Fruit fly (Drosophila melanogaster) whole organism, embryonic: Measurements from ENCODE around the gene euc.

Experiments used
- CG11398 ChIP-seq: fragments of 200-800 bp; sonication (Bioruptor generic); optimal IDR thresholded peaks from 2 replicates; lab custom pipeline; 2016; ENCODE audit warnings: missing biosample characterization, missing genetic modification characterization
- CG11504 ChIP-seq: fragments of 200-800 bp; sonication (Bioruptor generic); optimal IDR thresholded peaks from 3 replicates; lab custom pipeline; 2019; ENCODE audit warnings: missing biosample characterization, mild to moderate bottlenecking, missing genetic modification characterization, moderate library complexity
- CG11560 ChIP-seq: fragments of 200-800 bp; sonication (Bioruptor generic); IDR thresholded peaks from 3 replicates; pipeline ENCODE4 v1.3.6; 2022; ENCODE audit warnings: missing biosample characterization, missing genetic modification characterization
- CG12104 ChIP-seq: fragments of 200-800 bp; sonication (Bioruptor generic); optimal IDR thresholded peaks from 3 replicates; lab custom pipeline; 2016; ENCODE audit warnings: missing biosample characterization, missing genetic modification characterization
- CG12155 ChIP-seq: fragments of 200-800 bp; sonication (Bioruptor generic); optimal IDR thresholded peaks from 3 replicates; lab custom pipeline; 2016; ENCODE audit warnings: missing biosample characterization, missing genetic modification characterization
- CG15011 ChIP-seq: fragments of 200-800 bp; sonication (Bioruptor generic); optimal IDR thresholded peaks from 3 replicates; lab custom pipeline; 2018; ENCODE audit warnings: missing biosample characterization, mild to moderate bottlenecking, missing genetic modification characterization
- CG15514 ChIP-seq: fragments of 200-800 bp; sonication (Bioruptor generic); optimal IDR thresholded peaks from 3 replicates; lab custom pipeline; 2017; ENCODE audit warnings: missing biosample characterization, missing genetic modification characterization, mild to moderate bottlenecking, moderate library complexity, missing genetic modification reagents
- CG1647 ChIP-seq: fragments of 200-800 bp; sonication (Bioruptor generic); optimal IDR thresholded peaks from 3 replicates; lab custom pipeline; 2016; ENCODE audit warnings: missing biosample characterization, missing genetic modification characterization
- CG2199 ChIP-seq: fragments of 200-800 bp; sonication (Bioruptor generic); IDR thresholded peaks from 3 replicates; pipeline ENCODE4 v1.3.6; 2022; ENCODE audit warnings: missing biosample characterization, missing genetic modification characterization
- CG2712 ChIP-seq: fragments of 200-800 bp; optimal IDR thresholded peaks from 3 replicates; lab custom pipeline; 2019; ENCODE audit warnings: missing biosample characterization, mild to moderate bottlenecking, missing genetic modification characterization, moderate library complexity
- CG31365 ChIP-seq: fragments of 200-800 bp; sonication (Bioruptor generic); optimal IDR thresholded peaks from 2 replicates; lab custom pipeline; 2018; ENCODE audit warnings: missing biosample characterization, mild to moderate bottlenecking, missing genetic modification characterization
- CG3995 ChIP-seq: fragments of 200-800 bp; sonication (Bioruptor generic); optimal IDR thresholded peaks from 3 replicates; lab custom pipeline; 2016; ENCODE audit warnings: missing biosample characterization, missing genetic modification characterization
- CG6254 ChIP-seq: fragments of 200-800 bp; sonication (Bioruptor generic); optimal IDR thresholded peaks from 3 replicates; lab custom pipeline; 2017; ENCODE audit warnings: mild to moderate bottlenecking, missing biosample characterization, missing genetic modification reagents, missing genetic modification characterization
- CG6654 ChIP-seq: fragments of 200-800 bp; sonication (Bioruptor generic); optimal IDR thresholded peaks from 2 replicates; lab custom pipeline; 2017; ENCODE audit warnings: missing biosample characterization, mild to moderate bottlenecking, missing genetic modification characterization
- CG6813 ChIP-seq: fragments of 200-800 bp; sonication (Bioruptor generic); optimal IDR thresholded peaks from 2 replicates; lab custom pipeline; 2017; ENCODE audit warnings: missing biosample characterization, missing genetic modification characterization, mild to moderate bottlenecking, moderate library complexity, missing genetic modification reagents
- CG8290 ChIP-seq, 3 experiments: fragments of 200-800 bp; sonication (Bioruptor generic); optimal IDR thresholded peaks; 2 replicates each; lab custom pipeline; 2016 to 2019; ENCODE audit warnings: missing biosample characterization in 3 of 3, missing genetic modification characterization in 3 of 3, mild to moderate bottlenecking in 2 of 3, moderate library complexity in 1 of 3
- CTCF ChIP-seq: fragments of 200-800 bp; sonication (Bioruptor generic); optimal IDR thresholded peaks from 2 replicates; lab custom pipeline; 2017; ENCODE audit warnings: missing biosample characterization, mild to moderate bottlenecking, missing genetic modification characterization, moderate library complexity
- Doc3 ChIP-seq: fragments of 200-800 bp; sonication (Bioruptor generic); IDR thresholded peaks from 3 replicates; pipeline ENCODE4 v1.3.6; 2022; ENCODE audit warnings: missing biosample characterization, missing genetic modification characterization; ENCODE audit not compliant: partially characterized antibody
- H15 ChIP-seq: fragments of 200-800 bp; sonication (Bioruptor generic); IDR thresholded peaks from 3 replicates; pipeline ENCODE4 v1.3.6; 2022; ENCODE audit warnings: missing biosample characterization, missing genetic modification characterization
- H2.0 ChIP-seq: fragments of 200-800 bp; sonication (Bioruptor generic); IDR thresholded peaks from 2 replicates; pipeline ENCODE4 v1.3.6; 2022; ENCODE audit warnings: missing biosample characterization, missing genetic modification characterization
- HLHmδ ChIP-seq: fragments of 200-800 bp; sonication (Bioruptor generic); optimal IDR thresholded peaks from 2 replicates; lab custom pipeline; 2018; ENCODE audit warnings: missing biosample characterization, mild to moderate bottlenecking, missing genetic modification characterization, moderate library complexity
- Hmr ChIP-seq: fragments of 200-800 bp; sonication (Bioruptor generic); optimal IDR thresholded peaks from 3 replicates; lab custom pipeline; 2017; ENCODE audit warnings: mild to moderate bottlenecking, missing biosample characterization, missing genetic modification reagents, missing genetic modification characterization
- NFAT ChIP-seq: fragments of 200-800 bp; sonication (Bioruptor generic); IDR thresholded peaks from 2 replicates; pipeline ENCODE4 v1.3.6; 2022; ENCODE audit warnings: missing biosample characterization, missing genetic modification characterization
- Ptx1 ChIP-seq: fragments of 200-800 bp; sonication (Bioruptor generic); IDR thresholded peaks from 2 replicates; pipeline ENCODE4 v1.3.6; 2022; ENCODE audit warnings: missing biosample characterization, missing genetic modification characterization
- Rx ChIP-seq: fragments of 200-800 bp; sonication (Bioruptor generic); IDR thresholded peaks from 2 replicates; pipeline ENCODE4 v1.3.6; 2022; ENCODE audit warnings: missing biosample characterization, missing genetic modification characterization
- amos ChIP-seq: fragments of 200-800 bp; sonication (Bioruptor generic); IDR thresholded peaks from 2 replicates; pipeline ENCODE4 v1.3.6; 2022; ENCODE audit warnings: missing biosample characterization, missing genetic modification characterization; ENCODE audit not compliant: partially characterized antibody
- bab2 ChIP-seq: fragments of 200-800 bp; sonication (Bioruptor generic); optimal IDR thresholded peaks from 2 replicates; lab custom pipeline; 2016; ENCODE audit warnings: missing biosample characterization, missing genetic modification characterization
- bsh ChIP-seq, 2 experiments: fragments of 200-800 bp; sonication (Bioruptor generic); optimal IDR thresholded peaks; 2 replicates each; lab custom pipeline; 2017 to 2018; ENCODE audit warnings: mild to moderate bottlenecking in 2 of 2, missing biosample characterization in 2 of 2, missing genetic modification characterization in 2 of 2, moderate library complexity in 1 of 2
- cad ChIP-seq: fragments of >200 bp; optimal IDR thresholded peaks from 2 replicates; lab custom pipeline; 2017; ENCODE audit warnings: missing biosample characterization, missing genetic modification characterization
- cg ChIP-seq: fragments of 200-800 bp; sonication (Bioruptor generic); optimal IDR thresholded peaks from 3 replicates; lab custom pipeline; 2019; ENCODE audit warnings: missing biosample characterization, mild to moderate bottlenecking, missing genetic modification characterization, moderate library complexity
- ci ChIP-seq: fragments of 200-800 bp; sonication (Bioruptor generic); IDR thresholded peaks from 3 replicates; pipeline ENCODE4 v1.3.6; 2022; ENCODE audit warnings: missing biosample characterization, missing genetic modification characterization
- crol ChIP-seq: fragments of 200-800 bp; sonication (Bioruptor generic); IDR thresholded peaks from 2 replicates; pipeline ENCODE4 v1.3.6; 2022; ENCODE audit warnings: missing biosample characterization, missing genetic modification characterization
- dimm ChIP-seq: fragments of 200-800 bp; sonication (Bioruptor generic); IDR thresholded peaks from 2 replicates; pipeline ENCODE4 v1.3.6; 2022; ENCODE audit warnings: missing biosample characterization, missing genetic modification characterization
- esg ChIP-seq: fragments of 200-800 bp; sonication (Bioruptor generic); conservative IDR thresholded peaks from 2 replicates; pipeline ENCODE4 v1.3.6; 2022; ENCODE audit warnings: missing biosample characterization, missing genetic modification characterization
- ewg ChIP-seq: fragments of 200-800 bp; sonication (Bioruptor generic); optimal IDR thresholded peaks from 3 replicates; lab custom pipeline; 2017; ENCODE audit warnings: mild to moderate bottlenecking, missing biosample characterization, missing genetic modification reagents, missing genetic modification characterization
- exex ChIP-seq: fragments of 200-800 bp; sonication (Bioruptor generic); optimal IDR thresholded peaks from 4 replicates; lab custom pipeline; 2018; ENCODE audit warnings: missing biosample characterization, mild to moderate bottlenecking, missing genetic modification characterization, moderate library complexity
- gsb-n ChIP-seq: fragments of 200-800 bp; sonication (Bioruptor generic); optimal IDR thresholded peaks from 3 replicates; lab custom pipeline; 2018; ENCODE audit warnings: missing biosample characterization, mild to moderate bottlenecking, missing genetic modification characterization
- jing ChIP-seq: fragments of 200-800 bp; sonication (Bioruptor generic); optimal IDR thresholded peaks from 2 replicates; lab custom pipeline; 2018; ENCODE audit warnings: missing biosample characterization, mild to moderate bottlenecking, missing genetic modification characterization
- klu ChIP-seq: fragments of 200-800 bp; sonication (Bioruptor generic); IDR thresholded peaks from 2 replicates; pipeline ENCODE4 v1.3.6; 2022; ENCODE audit warnings: missing biosample characterization, missing genetic modification characterization
- pan ChIP-seq, 4 experiments: fragments of >200 bp in 3 of 4; fragments of 200-800 bp in 1 of 4; sonication (Bioruptor generic) in 1 of 4; optimal IDR thresholded peaks in 3 of 4; IDR thresholded peaks in 1 of 4; 2 replicates each; pipeline versions ENCODE4 v1.3.6 to Lab custom; 2017 to 2022; ENCODE audit warnings: missing biosample characterization in 2 of 4, missing genetic modification characterization in 2 of 4, mixed read lengths in 1 of 4
- pita ChIP-seq: fragments of 200-800 bp; sonication (Bioruptor generic); optimal IDR thresholded peaks from 2 replicates; lab custom pipeline; 2017; ENCODE audit warnings: missing biosample characterization, mild to moderate bottlenecking, missing genetic modification characterization
- sqz ChIP-seq: fragments of 200-800 bp; sonication (Bioruptor generic); optimal IDR thresholded peaks from 3 replicates; lab custom pipeline; 2018; ENCODE audit warnings: missing biosample characterization, mild to moderate bottlenecking, missing genetic modification characterization
- sr ChIP-seq: fragments of 200-800 bp; sonication (Bioruptor generic); IDR thresholded peaks from 3 replicates; pipeline ENCODE4 v1.3.6; 2022; ENCODE audit warnings: missing biosample characterization, missing genetic modification characterization
- stwl ChIP-seq: fragments of 200-800 bp; sonication (Bioruptor generic); optimal IDR thresholded peaks from 3 replicates; lab custom pipeline; 2018; ENCODE audit warnings: missing biosample characterization, mild to moderate bottlenecking, missing genetic modification characterization, moderate library complexity
- ttk ChIP-seq: fragments of 200-800 bp; sonication (Bioruptor generic); IDR thresholded peaks from 2 replicates; pipeline ENCODE4 v2.1.2; 2022; ENCODE audit warnings: missing biosample characterization, missing genetic modification characterization
- zfh2 ChIP-seq: fragments of 200-800 bp; sonication (Bioruptor generic); optimal IDR thresholded peaks from 2 replicates; lab custom pipeline; 2016; ENCODE audit warnings: missing biosample characterization, missing genetic modification characterization

Gene euc

DNA sequence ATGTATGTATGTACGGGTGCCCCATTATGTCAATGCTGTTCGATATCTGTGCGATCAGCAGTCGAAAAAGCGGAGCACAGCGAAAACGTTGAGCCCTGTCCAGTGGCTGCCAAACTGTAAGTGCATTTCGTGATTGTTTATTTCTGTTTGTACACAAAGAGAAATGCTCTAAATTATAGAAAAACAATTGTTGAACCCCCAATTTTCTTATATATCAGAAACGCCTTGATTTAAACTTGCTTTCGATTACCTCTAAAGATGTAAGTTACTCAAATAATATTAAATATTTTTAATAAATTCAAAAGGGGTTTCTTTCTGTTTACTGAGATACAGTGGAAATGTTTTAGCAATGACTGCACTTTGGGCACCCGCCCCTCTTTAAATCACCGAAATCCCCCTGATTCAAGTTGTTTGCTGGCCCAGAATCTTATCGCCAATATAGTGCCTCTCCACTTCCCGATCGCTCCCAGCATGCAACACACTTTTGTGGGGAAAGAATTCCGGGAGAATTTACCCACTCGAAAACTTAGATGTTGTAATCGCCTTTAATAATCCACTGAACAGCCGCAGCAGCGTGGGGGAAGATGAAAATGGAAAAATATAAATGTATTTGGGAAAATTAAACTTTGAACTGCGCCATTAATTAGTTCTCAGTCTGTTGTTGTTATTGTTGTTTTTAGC lies 36.3 kb upstream of the euc start (continued):
- TF ChIP-seq CG12155 (GFP tag; lab: Kevin White, UChicago) = no peak
- TF ChIP-seq CG1647 = no peak
- no peak for TF ChIP-seq CG11560 (tag; lab: Robert Waterston, UW)
- peak; percentile 58 for TF ChIP-seq Ptx1 (GFP tag; lab: Robert Waterston, UW)

DNA sequence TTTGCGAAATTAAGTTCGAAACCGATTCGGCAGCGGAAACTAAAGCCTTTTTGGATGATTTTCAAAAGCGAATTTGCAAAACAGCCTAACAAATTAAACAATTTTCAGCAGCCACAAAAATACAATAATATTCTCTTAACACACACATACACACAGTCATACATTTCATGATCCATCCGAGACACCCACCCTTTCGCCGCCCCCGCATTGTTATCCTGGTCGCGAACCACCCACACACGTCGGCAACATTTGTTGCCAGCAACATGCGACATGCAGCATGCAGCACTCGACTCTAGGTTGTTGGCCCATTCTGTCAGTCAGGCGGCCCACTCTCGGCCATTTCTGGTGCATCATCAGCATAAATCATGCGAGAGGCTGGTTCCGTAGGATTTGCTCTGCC lies 35.4 kb upstream of the euc start:
- TF ChIP-seq CG6813 (no peak), CG2199 (GFP tag; lab: Robert Waterston, UW) (peak; percentile 81; the same call in 1 of the 3 replicates), stwl (no peak), dimm (GFP tag; lab: Robert Waterston, UW) (no peak), cad (GFP tag; lab: Kevin White, UChicago) (peak; percentile 71), CG12104 (no peak), HLHmδ (GFP tag; lab: Kevin White, UChicago) (peak; percentile 27), Rx (GFP tag; lab: Robert Waterston, UW) (no peak), CG2712 (no peak), CG15514 (GFP tag; lab: Kevin White, UChicago) (peak; percentile 18), ttk (GFP tag; lab: Robert Waterston, UW) (no peak), CG6254 (GFP tag; lab: Kevin White, UChicago) (no peak), H2.0 (no peak), esg (no peak), cg (GFP tag; lab: Kevin White, UChicago) (peak; percentile 63), Doc3 (no peak), ci (GFP tag; lab: Robert Waterston, UW) (0 out of 3 replicates have a peak, but pooled peaks have one; percentile 22), CG31365 (tag; lab: Kevin White, UChicago) (no peak), exex (tag; lab: Kevin White, UChicago) (no peak), CG3995 (GFP tag; lab: Kevin White, UChicago) (no peak), H15 (GFP tag; lab: Robert Waterston, UW) (no peak), CG15011 (no peak), pita (GFP tag; lab: Kevin White, UChicago) (peak; percentile 56), klu (GFP tag; lab: Robert Waterston, UW) (peak; percentile 71), crol (peak; percentile 19; the same call in 1 of the 2 replicates), CG8290 (GFP tag; optimal IDR thresholded peaks at IDR 0.05; lab: Kevin White, UChicago) (no peak), CG8290 (tag; optimal IDR thresholded peaks at IDR 0.05; lab: Kevin White, UChicago) (peak in 1 of 2 experiments; percentile 26), pan (optimal IDR thresholded peaks at IDR 0.05; lab: Kevin White, UChicago) (no peak), pan (GFP tag; optimal IDR thresholded peaks at IDR 0.05 in 1 of 2, IDR thresholded peaks at IDR 0.05 in 1 of 2) (no peak), CG6654 (GFP tag; lab: Kevin White, UChicago) (peak; percentile 89), CG11504 (tag; lab: Kevin White, UChicago) (peak; percentile 100), bsh (GFP tag; optimal IDR thresholded peaks at IDR 0.05; lab: Kevin White, UChicago) (no peak), NFAT (GFP tag; lab: Robert Waterston, UW) (no peak), sr (GFP tag; lab: Robert Waterston, UW) (peak; percentile 100), jing (no peak), CTCF (peak; percentile 37)
- TF ChIP-seq, all 482 proteins: peak for 14

DNA sequence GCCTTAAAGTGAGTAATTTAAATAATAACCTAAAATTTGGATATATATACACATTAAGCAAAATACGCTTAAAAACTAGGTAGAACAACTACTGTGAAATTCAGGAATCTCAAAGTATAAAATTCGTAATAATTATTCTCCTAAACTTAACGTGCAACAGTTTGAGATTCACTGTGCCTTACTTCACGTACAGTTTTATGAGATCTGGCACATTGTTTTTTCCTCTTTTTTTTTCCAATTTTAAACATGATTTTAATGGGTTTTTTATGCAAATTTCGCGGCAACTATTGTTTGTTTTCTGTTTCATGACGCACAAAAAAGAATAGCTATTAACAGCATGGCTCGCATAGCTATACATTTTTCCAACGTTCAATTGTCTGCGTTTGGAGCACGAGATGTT lies 33.3 kb upstream of the euc start:
- TF ChIP-seq cad (GFP tag; lab: Kevin White, UChicago) (peak; percentile 67), Hmr (GFP tag; lab: Kevin White, UChicago) (no peak), bab2 (GFP tag; lab: Kevin White, UChicago) (no peak), amos (GFP tag; lab: Robert Waterston, UW) (peak; percentile 9; the same call in 1 of the 2 replicates), CG6654 (GFP tag; lab: Kevin White, UChicago) (peak; percentile 96), CG3995 (GFP tag; lab: Kevin White, UChicago) (no peak), CG11398 (GFP tag; lab: Kevin White, UChicago) (no peak), CG11504 (tag; lab: Kevin White, UChicago) (peak; percentile 92), ewg (no peak), sqz (peak; percentile 0), zfh2 (GFP tag; lab: Kevin White, UChicago) (no peak), gsb-n (no peak)
